Fruit fly (Drosophila melanogaster) whole organism, embryonic: ENCODE measurements around the gene salm.

Experiments used
- Atf6 ChIP-seq: fragments of 200-800 bp; sonication (Bioruptor generic); IDR thresholded peaks from 2 replicates; pipeline ENCODE4 v1.3.6; 2022; ENCODE audit warnings: missing biosample characterization, missing genetic modification characterization
- B-H1 ChIP-seq: fragments of 200-800 bp; sonication (Bioruptor generic); IDR thresholded peaks from 3 replicates; pipeline ENCODE4 v1.3.6; 2022; ENCODE audit warnings: missing biosample characterization, missing genetic modification characterization
- CG10209 ChIP-seq: fragments of 200-800 bp; sonication (Bioruptor generic); optimal IDR thresholded peaks from 3 replicates; lab custom pipeline; 2017; ENCODE audit warnings: missing biosample characterization, mild to moderate bottlenecking, missing genetic modification characterization, missing genetic modification reagents
- CG13287 ChIP-seq: fragments of 200-800 bp; sonication (Bioruptor generic); IDR thresholded peaks from 2 replicates; pipeline ENCODE4 v1.3.6; 2022; ENCODE audit warnings: missing biosample characterization, missing genetic modification characterization; ENCODE audit not compliant: partially characterized antibody
- CG15011 ChIP-seq: fragments of 200-800 bp; sonication (Bioruptor generic); optimal IDR thresholded peaks from 3 replicates; lab custom pipeline; 2018; ENCODE audit warnings: missing biosample characterization, mild to moderate bottlenecking, missing genetic modification characterization
- CG15073 ChIP-seq: fragments of 200-800 bp; sonication (Bioruptor generic); optimal IDR thresholded peaks from 2 replicates; lab custom pipeline; 2016; ENCODE audit warnings: missing biosample characterization, missing genetic modification characterization
- CG15696 ChIP-seq: fragments of 200-800 bp; sonication (Bioruptor generic); optimal IDR thresholded peaks from 2 replicates; lab custom pipeline; 2019; ENCODE audit warnings: missing biosample characterization, mild to moderate bottlenecking, missing genetic modification characterization, moderate library complexity
- CG16779 ChIP-seq: fragments of 200-800 bp; sonication (Bioruptor generic); IDR thresholded peaks from 2 replicates; pipeline ENCODE4 v1.3.6; 2022; ENCODE audit warnings: missing biosample characterization, missing genetic modification characterization
- CG3065 ChIP-seq: fragments of 200-800 bp; sonication (Bioruptor generic); optimal IDR thresholded peaks from 2 replicates; lab custom pipeline; 2016; ENCODE audit warnings: missing biosample characterization, missing genetic modification characterization
- CG32772 ChIP-seq: fragments of 200-800 bp; sonication (Bioruptor generic); IDR thresholded peaks from 2 replicates; pipeline ENCODE4 v1.3.6; 2022; ENCODE audit warnings: missing biosample characterization, missing genetic modification characterization
- CG33213 ChIP-seq: fragments of 200-800 bp; sonication (Bioruptor generic); optimal IDR thresholded peaks from 3 replicates; lab custom pipeline; 2016; ENCODE audit warnings: missing biosample characterization, missing genetic modification characterization
- CG3847 ChIP-seq: fragments of 200-800 bp; sonication (Bioruptor generic); IDR thresholded peaks from 2 replicates; pipeline ENCODE4 v1.3.6; 2022; ENCODE audit warnings: missing biosample characterization, missing genetic modification characterization
- CG4360 ChIP-seq: fragments of 200-800 bp; sonication (Bioruptor generic); IDR thresholded peaks from 2 replicates; pipeline ENCODE4 v1.3.6; 2022; ENCODE audit warnings: missing biosample characterization, missing genetic modification characterization
- CG4730 ChIP-seq: fragments of 200-800 bp; sonication (Bioruptor generic); IDR thresholded peaks from 2 replicates; pipeline ENCODE4 v1.3.6; 2022; ENCODE audit warnings: missing biosample characterization, missing genetic modification characterization
- CG6683 ChIP-seq: fragments of 200-800 bp; sonication (Bioruptor generic); optimal IDR thresholded peaks from 2 replicates; lab custom pipeline; 2017; ENCODE audit warnings: missing biosample characterization, mild to moderate bottlenecking, missing genetic modification characterization, missing genetic modification reagents
- CG7372 ChIP-seq: fragments of 200-800 bp; sonication (Bioruptor generic); IDR thresholded peaks from 2 replicates; pipeline ENCODE4 v1.3.6; 2022; ENCODE audit warnings: missing biosample characterization, missing genetic modification characterization
- CG8089 ChIP-seq: fragments of 200-800 bp; sonication (Bioruptor generic); optimal IDR thresholded peaks from 3 replicates; lab custom pipeline; 2016; ENCODE audit warnings: missing biosample characterization, missing genetic modification characterization
- CG9932 ChIP-seq: fragments of 200-800 bp; sonication (Bioruptor generic); IDR thresholded peaks from 2 replicates; pipeline ENCODE4 v1.3.6; 2022; ENCODE audit warnings: missing biosample characterization, missing genetic modification characterization
- CTCF ChIP-seq: fragments of 200-800 bp; sonication (Bioruptor generic); optimal IDR thresholded peaks from 2 replicates; lab custom pipeline; 2017; ENCODE audit warnings: missing biosample characterization, mild to moderate bottlenecking, missing genetic modification characterization, moderate library complexity
- D19B ChIP-seq: fragments of 200-800 bp; sonication (Bioruptor generic); optimal IDR thresholded peaks from 2 replicates; lab custom pipeline; 2017; ENCODE audit warnings: missing biosample characterization, mild to moderate bottlenecking, missing genetic modification characterization
- Dll ChIP-seq: fragments of 200-800 bp; sonication (Bioruptor generic); IDR thresholded peaks from 4 replicates; pipeline ENCODE4 v1.3.6; 2022; ENCODE audit warnings: missing biosample characterization, missing genetic modification characterization; ENCODE audit not compliant: partially characterized antibody
- Gsc ChIP-seq: fragments of 200-800 bp; sonication (Bioruptor generic); IDR thresholded peaks from 2 replicates; pipeline ENCODE4 v1.3.6; 2022; ENCODE audit warnings: missing biosample characterization, missing genetic modification characterization
- Gug ChIP-seq: fragments of 200-800 bp; sonication (Bioruptor generic); IDR thresholded peaks from 4 replicates; pipeline ENCODE4 v1.3.6; 2022; ENCODE audit warnings: missing biosample characterization, missing genetic modification characterization
- Max ChIP-seq: fragments of 200-800 bp; sonication (Bioruptor generic); optimal IDR thresholded peaks from 2 replicates; lab custom pipeline; 2016; ENCODE audit warnings: missing biosample characterization, mild to moderate bottlenecking, missing genetic modification characterization
- Med ChIP-seq: fragments of 200-800 bp; sonication (Bioruptor generic); peaks from one replicate; lab custom pipeline; 2016; ENCODE audit warnings: missing biosample characterization, missing genetic modification characterization, mild to moderate bottlenecking, inconsistent platforms, moderate library complexity
- Nf-YA ChIP-seq: fragments of 200-800 bp; sonication (Bioruptor generic); IDR thresholded peaks from 2 replicates; pipeline ENCODE4 v1.3.6; 2022; ENCODE audit warnings: missing biosample characterization, missing genetic modification characterization
- Nf-YC ChIP-seq: fragments of 200-800 bp; optimal IDR thresholded peaks from 3 replicates; lab custom pipeline; 2019; ENCODE audit warnings: missing biosample characterization, mild to moderate bottlenecking, missing genetic modification characterization, moderate library complexity
- Opbp ChIP-seq: fragments of 200-800 bp; sonication (Bioruptor generic); IDR thresholded peaks from 3 replicates; pipeline ENCODE4 v1.3.6; 2022; ENCODE audit warnings: missing biosample characterization, missing genetic modification characterization; ENCODE audit not compliant: partially characterized antibody
- Sox100B ChIP-seq: fragments of 200-800 bp; sonication (Bioruptor generic); optimal IDR thresholded peaks from 3 replicates; lab custom pipeline; 2018; ENCODE audit warnings: missing biosample characterization, mild to moderate bottlenecking, missing genetic modification characterization
- bab2 ChIP-seq: fragments of 200-800 bp; sonication (Bioruptor generic); optimal IDR thresholded peaks from 2 replicates; lab custom pipeline; 2016; ENCODE audit warnings: missing biosample characterization, missing genetic modification characterization
- bcd ChIP-seq: fragments of 200-800 bp; sonication (Bioruptor generic); optimal IDR thresholded peaks from 2 replicates; lab custom pipeline; 2017; ENCODE audit warnings: missing biosample characterization, mild to moderate bottlenecking, missing genetic modification characterization
- cato ChIP-seq: fragments of 200-800 bp; sonication (Bioruptor generic); optimal IDR thresholded peaks from 2 replicates; lab custom pipeline; 2016; ENCODE audit warnings: missing biosample characterization, missing genetic modification characterization, borderline replicate concordance
- corto ChIP-seq: fragments of 200-800 bp; sonication (Bioruptor generic); optimal IDR thresholded peaks from 2 replicates; lab custom pipeline; 2016; ENCODE audit warnings: missing biosample characterization, mild to moderate bottlenecking, missing genetic modification characterization, moderate library complexity
- dmrt99B ChIP-seq: fragments of 200-800 bp; sonication (Bioruptor generic); optimal IDR thresholded peaks from 2 replicates; lab custom pipeline; 2018; ENCODE audit warnings: missing biosample characterization, mild to moderate bottlenecking, missing genetic modification characterization, moderate library complexity
- ham ChIP-seq: fragments of 200-800 bp; sonication (Bioruptor generic); IDR thresholded peaks from 2 replicates; pipeline ENCODE4 v1.3.6; 2022; ENCODE audit warnings: missing biosample characterization, missing genetic modification characterization
- hkb ChIP-seq, 2 experiments: fragments of 200-800 bp in 1 of 2; fragments of >200 bp in 1 of 2; sonication (Bioruptor generic) in 1 of 2; IDR thresholded peaks in 1 of 2; optimal IDR thresholded peaks in 1 of 2; 2 replicates each; pipeline versions ENCODE4 v1.3.6 to Lab custom; 2017 to 2022; ENCODE audit warnings: missing biosample characterization in 1 of 2, missing genetic modification characterization in 1 of 2
- ind ChIP-seq: fragments of 200-800 bp; sonication (Bioruptor generic); optimal IDR thresholded peaks from 3 replicates; lab custom pipeline; 2016; ENCODE audit warnings: missing biosample characterization, missing genetic modification characterization
- lola ChIP-seq, 3 experiments: fragments of >200 bp in 2 of 3; fragments of 200-800 bp in 1 of 3; sonication (Bioruptor generic) in 1 of 3; optimal IDR thresholded peaks; 2 replicates each; lab custom pipeline; 2017 to 2019; ENCODE audit warnings: missing biosample characterization in 3 of 3, missing genetic modification characterization in 3 of 3, mild to moderate bottlenecking in 1 of 3, moderate library complexity in 1 of 3
- lov ChIP-seq, 2 experiments: fragments of 200-800 bp in 1 of 2; fragments of >200 bp in 1 of 2; sonication (Bioruptor generic) in 1 of 2; IDR thresholded peaks in 1 of 2; optimal IDR thresholded peaks in 1 of 2; 2 replicates in 1 of 2; 3 replicates in 1 of 2; pipeline versions ENCODE4 v1.3.6 to Lab custom; 2017 to 2022; ENCODE audit warnings: missing biosample characterization in 1 of 2, missing genetic modification characterization in 1 of 2
- nmo ChIP-seq: fragments of 200-800 bp; sonication (Bioruptor generic); optimal IDR thresholded peaks from 2 replicates; lab custom pipeline; 2018; ENCODE audit warnings: missing biosample characterization, mild to moderate bottlenecking, missing genetic modification characterization, moderate library complexity
- onecut ChIP-seq: fragments of 200-800 bp; sonication (Bioruptor generic); IDR thresholded peaks from 2 replicates; pipeline ENCODE4 v1.3.6; 2022; ENCODE audit warnings: missing biosample characterization, missing genetic modification characterization
- pho ChIP-seq: fragments of 200-800 bp; sonication (Bioruptor generic); optimal IDR thresholded peaks from 2 replicates; lab custom pipeline; 2016; ENCODE audit warnings: missing biosample characterization, missing genetic modification characterization
- phol ChIP-seq: fragments of 200-800 bp; sonication (Bioruptor generic); optimal IDR thresholded peaks from 3 replicates; lab custom pipeline; 2018; ENCODE audit warnings: missing biosample characterization, mild to moderate bottlenecking, missing genetic modification characterization, moderate library complexity
- pita ChIP-seq: fragments of 200-800 bp; sonication (Bioruptor generic); optimal IDR thresholded peaks from 2 replicates; lab custom pipeline; 2017; ENCODE audit warnings: missing biosample characterization, mild to moderate bottlenecking, missing genetic modification characterization
- pros ChIP-seq: fragments of 200-800 bp; sonication (Bioruptor generic); optimal IDR thresholded peaks from 3 replicates; lab custom pipeline; 2019; ENCODE audit warnings: missing biosample characterization, mild to moderate bottlenecking, missing genetic modification characterization, moderate library complexity
- pum ChIP-seq: fragments of 200-800 bp; sonication (Bioruptor generic); optimal IDR thresholded peaks from 2 replicates; lab custom pipeline; 2016; ENCODE audit warnings: missing biosample characterization, missing genetic modification characterization
- sd ChIP-seq: fragments of 200-800 bp; sonication (Bioruptor generic); optimal IDR thresholded peaks from 3 replicates; lab custom pipeline; 2018; ENCODE audit warnings: missing biosample characterization, mild to moderate bottlenecking, missing genetic modification characterization, moderate library complexity
- trh ChIP-seq: fragments of 200-800 bp; sonication (Bioruptor generic); optimal IDR thresholded peaks from 2 replicates; lab custom pipeline; 2016; ENCODE audit warnings: missing biosample characterization, missing genetic modification characterization

salm gene

dm6 chr2L:11445479-11446379 is at the start of gene salm (continued):
- TF ChIP-seq cato (GFP tag; lab: Kevin White, UChicago), result no peak
- TF ChIP-seq Sox100B (GFP tag; lab: Kevin White, UChicago), result no peak
- TF ChIP-seq Dll (GFP tag; lab: Robert Waterston, UW), result 0 out of 4 replicates have a peak, but pooled peaks have one; percentile 31
- TF ChIP-seq pros, result peak; percentile 91
- peak; percentile 15 for TF ChIP-seq sd (tag; lab: Kevin White, UChicago)
- TF ChIP-seq CG6683 (GFP tag; lab: Kevin White, UChicago), result no peak
- TF ChIP-seq pho, result no peak
- peak; percentile 80 for TF ChIP-seq Med (GFP tag; lab: Kevin White, UChicago)
- no peak for TF ChIP-seq pita
- peak; percentile 24; the same call in 1 of the 2 replicates for TF ChIP-seq CG9932
- no peak for TF ChIP-seq CG10209
- no peak for TF ChIP-seq ind (GFP tag; lab: Kevin White, UChicago)
- no peak for TF ChIP-seq ham (GFP tag; lab: Robert Waterston, UW)
- TF ChIP-seq nmo (GFP tag; lab: Kevin White, UChicago), result peak; percentile 8
- TF ChIP-seq dmrt99B (tag; lab: Kevin White, UChicago), result no peak
- no peak for TF ChIP-seq CG3847 (GFP tag; lab: Robert Waterston, UW)
- TF ChIP-seq CG15011 (GFP tag; lab: Kevin White, UChicago), result no peak
- TF ChIP-seq CTCF (GFP tag; lab: Kevin White, UChicago), result no peak
- TF ChIP-seq Nf-YA, result peak; percentile 62; the same call in 1 of the 2 replicates
- no peak for TF ChIP-seq CG15073
- TF ChIP-seq phol (tag; lab: Kevin White, UChicago), result peak; percentile 34
- TF ChIP-seq CG32772 (GFP tag; lab: Robert Waterston, UW), result 0 out of 2 replicates have a peak, but pooled peaks have one; percentile 21
- TF ChIP-seq bab2, result no peak
- TF ChIP-seq CG4360 (GFP tag; lab: Robert Waterston, UW), result peak; percentile 97
- no peak for TF ChIP-seq pum
- TF ChIP-seq bcd, result no peak
- peak; percentile 93 for TF ChIP-seq CG7372 (GFP tag; lab: Robert Waterston, UW)
- no peak for TF ChIP-seq D19B (GFP tag; lab: Kevin White, UChicago)
- peak; percentile 51; the same call in 2 of the 3 replicates for TF ChIP-seq Opbp (GFP tag; lab: Robert Waterston, UW)
- no peak; the same call in 2 of the 3 replicates for TF ChIP-seq B-H1 (GFP tag; lab: Robert Waterston, UW)
- no peak for TF ChIP-seq CG33213 (GFP tag; lab: Kevin White, UChicago)
- no peak for TF ChIP-seq trh (GFP tag; lab: Kevin White, UChicago)
- no peak for TF ChIP-seq Max (GFP tag; lab: Kevin White, UChicago)
- no peak for TF ChIP-seq CG15696
- TF ChIP-seq CG3065 (GFP tag; lab: Kevin White, UChicago), result no peak
- no peak for TF ChIP-seq Gug (GFP tag; lab: Robert Waterston, UW)
- no peak for TF ChIP-seq hkb (optimal IDR thresholded peaks at IDR 0.05; lab: Kevin White, UChicago)
- TF ChIP-seq hkb (GFP tag; IDR thresholded peaks at IDR 0.05; lab: Robert Waterston, UW), result peak; percentile 44
- no peak for TF ChIP-seq corto (GFP tag; lab: Kevin White, UChicago)
- no peak for TF ChIP-seq CG16779 (GFP tag; lab: Robert Waterston, UW)
- TF ChIP-seq Nf-YC (tag; lab: Kevin White, UChicago), result peak; percentile 97
- no peak for TF ChIP-seq lola (GFP tag; optimal IDR thresholded peaks at IDR 0.05; lab: Kevin White, UChicago)
- no peak for TF ChIP-seq Atf6
- no peak for TF ChIP-seq CG8089 (GFP tag; lab: Kevin White, UChicago)
- no peak for TF ChIP-seq onecut
- no peak for TF ChIP-seq Gsc (GFP tag; lab: Robert Waterston, UW)
- TF ChIP-seq CG4730 (GFP tag; lab: Robert Waterston, UW), result no peak
- no peak; the same call in 1 of the 2 replicates for TF ChIP-seq CG13287 (GFP tag; lab: Robert Waterston, UW)
- no peak for TF ChIP-seq lov (optimal IDR thresholded peaks at IDR 0.05; lab: Kevin White, UChicago)
- 0 out of 3 replicates have a peak, but pooled peaks have one; percentile 32 for TF ChIP-seq lov (GFP tag; IDR thresholded peaks at IDR 0.05; lab: Robert Waterston, UW)
